Worm (Caenorhabditis elegans) whole organism, L4 larva: ENCODE measurements around the gene M163.10.

Experiments used
- F10B5.3 ChIP-seq: sonication (generic microtip); optimal IDR thresholded peaks from 2 replicates; lab custom pipeline; 2016; ENCODE audit warnings: mild to moderate bottlenecking, missing genetic modification characterization, missing compliant biosample characterization
- F37D6.2 ChIP-seq: sonication (generic microtip); optimal IDR thresholded peaks from 2 replicates; lab custom pipeline; 2016; ENCODE audit warnings: mild to moderate bottlenecking, missing genetic modification characterization, missing compliant biosample characterization
- F44E2.7 ChIP-seq: fragments of 200-800 bp; sonication (Bioruptor generic); IDR thresholded peaks from 2 replicates; pipeline ENCODE4 v2.1.2; 2022; ENCODE audit warnings: missing genetic modification characterization, missing compliant biosample characterization
- Y105C5A.15 ChIP-seq: fragments of 200-800 bp; sonication (Bioruptor generic); IDR thresholded peaks from 2 replicates; pipeline ENCODE4 v1.3.6; 2022; ENCODE audit warnings: missing genetic modification characterization, missing compliant biosample characterization
- Y48G9A.11 ChIP-seq: fragments of 200-800 bp; sonication (Bioruptor generic); IDR thresholded peaks from 2 replicates; pipeline ENCODE4 v1.3.6; 2022; ENCODE audit warnings: missing genetic modification reagents, missing genetic modification characterization, missing compliant biosample characterization
- Y5F2A.4 ChIP-seq: fragments of 200-800 bp; sonication (Bioruptor generic); optimal IDR thresholded peaks from 2 replicates; lab custom pipeline; 2018; ENCODE audit warnings: mild to moderate bottlenecking, missing genetic modification characterization, missing compliant biosample characterization
- attf-4 ChIP-seq: sonication (generic microtip); optimal IDR thresholded peaks from 3 replicates; lab custom pipeline; 2017; ENCODE audit warnings: missing biosample characterization, missing genetic modification characterization
- ceh-28 ChIP-seq: fragments of 150-350 bp; optimal IDR thresholded peaks from 2 replicates; lab custom pipeline; 2014; ENCODE audit warnings: missing biosample characterization, missing genetic modification reagents, missing genetic modification characterization
- ceh-32 ChIP-seq: sonication (generic microtip); optimal IDR thresholded peaks from 2 replicates; lab custom pipeline; 2016; ENCODE audit warnings: mild to moderate bottlenecking, missing genetic modification characterization, missing compliant biosample characterization; ENCODE audit not compliant: poor library complexity
- ceh-44 ChIP-seq: fragments of 200-800 bp; sonication (Bioruptor generic); IDR thresholded peaks from 2 replicates; pipeline ENCODE4 v1.3.6; 2022; ENCODE audit warnings: missing genetic modification reagents, missing genetic modification characterization, missing compliant biosample characterization
- ces-1 ChIP-seq: fragments of 150-350 bp; sonication (generic microtip); optimal IDR thresholded peaks from 4 replicates; lab custom pipeline; 2014; ENCODE audit warnings: missing biosample characterization, missing genetic modification reagents, missing genetic modification characterization
- daf-16 ChIP-seq, 3 experiments: sonication (generic microtip); optimal IDR thresholded peaks; 2 replicates each; lab custom pipeline; 2016 to 2017; ENCODE audit warnings: missing genetic modification characterization in 3 of 3, missing genetic modification reagents in 3 of 3, mild to moderate bottlenecking in 2 of 3, missing compliant biosample characterization in 2 of 3, missing biosample characterization in 1 of 3, moderate library complexity in 1 of 3
- daf-19 ChIP-seq: fragments of 200-800 bp; sonication (Bioruptor generic); conservative IDR thresholded peaks from 2 replicates; pipeline ENCODE4 v1.3.6; 2022; ENCODE audit warnings: missing genetic modification characterization, missing compliant biosample characterization
- daf-8 ChIP-seq: fragments of 200-800 bp; sonication (Bioruptor generic); IDR thresholded peaks from 2 replicates; pipeline ENCODE4 v1.3.6; 2022; ENCODE audit warnings: missing genetic modification characterization, missing compliant biosample characterization
- dmd-9 ChIP-seq: fragments of 200-800 bp; sonication (Bioruptor generic); IDR thresholded peaks from 2 replicates; pipeline ENCODE4 v1.3.6; 2022; ENCODE audit warnings: missing genetic modification reagents, missing genetic modification characterization, missing compliant biosample characterization
- dpl-1 ChIP-seq: fragments of 150-350 bp; optimal IDR thresholded peaks from 2 replicates; lab custom pipeline; 2014; ENCODE audit warnings: missing biosample characterization, missing genetic modification reagents, missing genetic modification characterization
- duxl-1 ChIP-seq: sonication (generic microtip); optimal IDR thresholded peaks from 2 replicates; lab custom pipeline; 2016; ENCODE audit warnings: mild to moderate bottlenecking, missing genetic modification characterization, moderate library complexity, missing compliant biosample characterization; ENCODE audit not compliant: poor library complexity
- egl-27 ChIP-seq: sonication (generic microtip); optimal IDR thresholded peaks from 3 replicates; lab custom pipeline; 2017; ENCODE audit warnings: missing biosample characterization, missing genetic modification reagents, missing genetic modification characterization
- egl-43 ChIP-seq: fragments of 200-800 bp; sonication (Bioruptor generic); IDR thresholded peaks from 2 replicates; pipeline ENCODE4 v1.3.6; 2022; ENCODE audit warnings: missing genetic modification reagents, missing genetic modification characterization, missing compliant biosample characterization
- fos-1 ChIP-seq: fragments of 150-350 bp; optimal IDR thresholded peaks from 2 replicates; lab custom pipeline; 2014; ENCODE audit warnings: missing biosample characterization, missing genetic modification characterization
- gei-8 ChIP-seq: fragments of 200-800 bp; sonication (Bioruptor generic); optimal IDR thresholded peaks from 2 replicates; lab custom pipeline; 2018; ENCODE audit warnings: mild to moderate bottlenecking, missing genetic modification characterization, missing compliant biosample characterization
- hlh-11 ChIP-seq: fragments of 200-800 bp; sonication (Bioruptor generic); optimal IDR thresholded peaks from 2 replicates; lab custom pipeline; 2018; ENCODE audit warnings: mild to moderate bottlenecking, missing genetic modification characterization, missing compliant biosample characterization
- hlh-30 ChIP-seq: sonication (generic microtip); optimal IDR thresholded peaks from 2 replicates; lab custom pipeline; 2017; ENCODE audit warnings: antibody characterized with exemption, mild to moderate bottlenecking, missing genetic modification characterization, missing compliant biosample characterization; ENCODE audit not compliant: insufficient read depth
- jun-1 ChIP-seq: fragments of 150-350 bp; optimal IDR thresholded peaks from 2 replicates; lab custom pipeline; 2014; ENCODE audit warnings: missing biosample characterization, missing genetic modification reagents, missing genetic modification characterization
- lim-7 ChIP-seq: fragments of 200-800 bp; sonication (Bioruptor generic); IDR thresholded peaks from 2 replicates; pipeline ENCODE4 v1.3.6; 2022; ENCODE audit warnings: missing genetic modification characterization, missing compliant biosample characterization
- lin-13 ChIP-seq: fragments of 150-350 bp; optimal IDR thresholded peaks from 2 replicates; lab custom pipeline; 2014; ENCODE audit warnings: missing biosample characterization, missing genetic modification reagents, missing genetic modification characterization
- lin-39 ChIP-seq: fragments of 150-350 bp; optimal IDR thresholded peaks from 2 replicates; lab custom pipeline; 2014; ENCODE audit warnings: missing biosample characterization, missing genetic modification reagents, missing genetic modification characterization
- madf-9 ChIP-seq: fragments of 200-800 bp; sonication (Bioruptor generic); conservative IDR thresholded peaks from 2 replicates; pipeline ENCODE4 v1.3.6; 2022; ENCODE audit warnings: missing genetic modification reagents, missing genetic modification characterization, missing compliant biosample characterization
- mdt-29 ChIP-seq: fragments of 200-800 bp; sonication (Bioruptor generic); IDR thresholded peaks from 2 replicates; pipeline ENCODE4 v1.3.6; 2022; ENCODE audit warnings: missing genetic modification reagents, missing genetic modification characterization, missing compliant biosample characterization
- mxl-2 ChIP-seq: fragments of 200-800 bp; sonication (Bioruptor generic); conservative IDR thresholded peaks from 2 replicates; pipeline ENCODE4 v1.3.6; 2022; ENCODE audit warnings: missing genetic modification reagents, missing genetic modification characterization, missing compliant biosample characterization
- nhr-10 ChIP-seq: fragments of 150-350 bp; optimal IDR thresholded peaks from 2 replicates; lab custom pipeline; 2014; ENCODE audit warnings: missing biosample characterization, missing genetic modification characterization
- nhr-11 ChIP-seq: fragments of 150-350 bp; optimal IDR thresholded peaks from 2 replicates; lab custom pipeline; 2014; ENCODE audit warnings: missing biosample characterization, missing genetic modification characterization
- nhr-237 ChIP-seq: sonication (generic microtip); optimal IDR thresholded peaks from 2 replicates; lab custom pipeline; 2017; ENCODE audit warnings: missing biosample characterization, missing genetic modification characterization
- nhr-42 ChIP-seq: fragments of 200-800 bp; sonication (Bioruptor generic); IDR thresholded peaks from 2 replicates; pipeline ENCODE4 v1.3.6; 2022; ENCODE audit warnings: missing genetic modification characterization, missing compliant biosample characterization
- nhr-48 ChIP-seq: sonication (generic microtip); optimal IDR thresholded peaks from 2 replicates; lab custom pipeline; 2016; ENCODE audit warnings: mild to moderate bottlenecking, missing genetic modification characterization, missing compliant biosample characterization
- nhr-6 ChIP-seq: fragments of 150-350 bp; optimal IDR thresholded peaks from 2 replicates; lab custom pipeline; 2014; ENCODE audit warnings: missing biosample characterization, missing genetic modification characterization
- nhr-76 ChIP-seq: fragments of 150-350 bp; optimal IDR thresholded peaks from 2 replicates; lab custom pipeline; 2014; ENCODE audit warnings: missing biosample characterization, missing genetic modification characterization
- php-3 ChIP-seq: fragments of 200-800 bp; sonication (Bioruptor generic); IDR thresholded peaks from 2 replicates; pipeline ENCODE4 v1.3.6; 2022; ENCODE audit warnings: missing genetic modification reagents, missing genetic modification characterization, missing compliant biosample characterization
- rbr-2 ChIP-seq: sonication (generic microtip); optimal IDR thresholded peaks from 2 replicates; lab custom pipeline; 2016; ENCODE audit warnings: missing genotype, missing genetic modification characterization, missing compliant biosample characterization
- saeg-2 ChIP-seq: fragments of 200-800 bp; sonication (Bioruptor generic); IDR thresholded peaks from 2 replicates; pipeline ENCODE4 v1.3.6; 2022; ENCODE audit warnings: missing genetic modification reagents, missing genetic modification characterization, missing compliant biosample characterization
- snpc-4 ChIP-seq: fragments of 150-350 bp; optimal IDR thresholded peaks from 2 replicates; lab custom pipeline; 2014; ENCODE audit warnings: missing biosample characterization, missing genetic modification characterization
- spr-1 ChIP-seq: sonication (generic microtip); optimal IDR thresholded peaks from 2 replicates; lab custom pipeline; 2016; ENCODE audit warnings: mild to moderate bottlenecking, missing genetic modification characterization, missing compliant biosample characterization
- tag-97 ChIP-seq: fragments of 200-800 bp; sonication (Bioruptor generic); IDR thresholded peaks from 2 replicates; pipeline ENCODE4 v1.3.6; 2022; ENCODE audit warnings: missing genetic modification characterization, missing compliant biosample characterization
- tra-1 ChIP-seq: fragments of 200-800 bp; sonication (Bioruptor generic); IDR thresholded peaks from 2 replicates; pipeline ENCODE4 v1.3.6; 2022; ENCODE audit warnings: missing genetic modification reagents, missing genetic modification characterization, missing compliant biosample characterization
- unc-130 ChIP-seq: sonication (generic microtip); optimal IDR thresholded peaks from 2 replicates; lab custom pipeline; 2016; ENCODE audit warnings: missing genetic modification reagents, missing genetic modification characterization, missing compliant biosample characterization
- vab-7 ChIP-seq: fragments of 200-800 bp; sonication (Bioruptor generic); IDR thresholded peaks from 2 replicates; pipeline ENCODE4 v1.3.6; 2022; ENCODE audit warnings: missing genetic modification reagents, missing genetic modification characterization, missing compliant biosample characterization
- zfp-2 ChIP-seq: sonication (generic microtip); optimal IDR thresholded peaks from 2 replicates; lab custom pipeline; 2016; ENCODE audit warnings: mild to moderate bottlenecking, missing genetic modification characterization, missing compliant biosample characterization
- zfp-3 ChIP-seq: fragments of 200-800 bp; sonication (Bioruptor generic); conservative IDR thresholded peaks from 2 replicates; pipeline ENCODE4 v1.3.6; 2022; ENCODE audit warnings: missing genetic modification reagents, missing genetic modification characterization, missing compliant biosample characterization
- zip-11 ChIP-seq: fragments of 200-800 bp; sonication (Bioruptor generic); IDR thresholded peaks from 2 replicates; pipeline ENCODE4 v1.3.6; 2022; ENCODE audit warnings: missing genetic modification characterization, missing compliant biosample characterization
- ztf-11 ChIP-seq: fragments of 150-350 bp; optimal IDR thresholded peaks from 2 replicates; lab custom pipeline; 2014; ENCODE audit warnings: missing biosample characterization, missing genetic modification characterization
- ztf-7 ChIP-seq: fragments of 150-350 bp; optimal IDR thresholded peaks from 2 replicates; lab custom pipeline; 2014; ENCODE audit warnings: missing biosample characterization, missing genetic modification characterization

The M163.10 gene

ce11 chrX:14503800-14504550 is 33.2 kb downstream of the M163.10 start, which contains the start of gene M163.1 (continued):
- TF ChIP-seq php-3 (GFP tag; lab: Robert Waterston, UW), result no peak
- no peak for TF ChIP-seq egl-27 (tag; lab: Kevin White, UChicago)
- TF ChIP-seq ztf-11 (tag; lab: Kevin White, UChicago), result no peak
- peak; percentile 38 for TF ChIP-seq hlh-11
- TF ChIP-seq rbr-2 (tag; lab: Kevin White, UChicago), result no peak
- TF ChIP-seq dmd-9 (GFP tag; lab: Robert Waterston, UW), result no peak
- no peak for TF ChIP-seq nhr-76
- TF ChIP-seq F37D6.2 (tag; lab: Kevin White, UChicago), result no peak
- TF ChIP-seq F10B5.3 (tag; lab: Kevin White, UChicago), result no peak
- TF ChIP-seq saeg-2 (GFP tag; lab: Robert Waterston, UW), result no peak
- TF ChIP-seq nhr-11 (tag; lab: Kevin White, UChicago), result no peak
- no peak for TF ChIP-seq ceh-44
- TF ChIP-seq vab-7 (GFP tag; lab: Robert Waterston, UW), result no peak
- no peak for TF ChIP-seq fos-1 (tag; lab: Kevin White, UChicago)
- peak; percentile 76 for TF ChIP-seq hlh-30 (tag; lab: Kevin White, UChicago)
- no peak for TF ChIP-seq ces-1 (GFP tag; lab: Kevin White, UChicago)
- TF ChIP-seq mdt-29 (GFP tag; lab: Robert Waterston, UW), result 0 out of 2 replicates have a peak, but pooled peaks have one; percentile 11
- TF ChIP-seq lim-7, result no peak
- TF ChIP-seq nhr-48, result no peak
- no peak for TF ChIP-seq daf-16 (GFP tag; optimal IDR thresholded peaks at IDR 0.05; lab: Kevin White, UChicago)
- peak; percentile 57 for TF ChIP-seq daf-16 (tag; optimal IDR thresholded peaks at IDR 0.05; lab: Kevin White, UChicago)
- TF ChIP-seq nhr-237, result no peak
- 0 out of 2 replicates have a peak, but pooled peaks have one; percentile 28 for TF ChIP-seq tra-1
- TF ChIP-seq nhr-10, result no peak
- TF ChIP-seq daf-19, result no peak
- no peak for TF ChIP-seq dpl-1 (GFP tag; lab: Kevin White, UChicago)
- TF ChIP-seq zip-11 (GFP tag; lab: Robert Waterston, UW), result no peak
- TF ChIP-seq daf-8 (GFP tag; lab: Robert Waterston, UW), result no peak
- no peak for TF ChIP-seq Y48G9A.11 (GFP tag; lab: Robert Waterston, UW)
- TF ChIP-seq tag-97 (GFP tag; lab: Robert Waterston, UW), result no peak
- no peak for TF ChIP-seq spr-1 (tag; lab: Kevin White, UChicago)
- TF ChIP-seq Y105C5A.15 (GFP tag; lab: Robert Waterston, UW), result no peak
- TF ChIP-seq jun-1 (tag; lab: Kevin White, UChicago), result no peak
- TF ChIP-seq nhr-42 (GFP tag; lab: Robert Waterston, UW), result no peak
- 0 out of 2 replicates have a peak, but pooled peaks have one; percentile 48 for TF ChIP-seq F44E2.7 (GFP tag; lab: Robert Waterston, UW)
- no peak for TF ChIP-seq attf-4 (tag; lab: Kevin White, UChicago)
- 0 out of 2 replicates have a peak, but pooled peaks have one; percentile 11 for TF ChIP-seq egl-43 (GFP tag; lab: Robert Waterston, UW)
- no peak for TF ChIP-seq ceh-32
- no peak for TF ChIP-seq madf-9 (GFP tag; lab: Robert Waterston, UW)
- TF ChIP-seq zfp-3 (GFP tag; lab: Robert Waterston, UW), result no peak
- no peak for TF ChIP-seq duxl-1 (tag; lab: Kevin White, UChicago)
- TF ChIP-seq nhr-6, result no peak
- TF ChIP-seq Y5F2A.4 (GFP tag; lab: Kevin White, UChicago), result no peak
- TF ChIP-seq lin-39 (tag; lab: Kevin White, UChicago), result no peak
- no peak for TF ChIP-seq snpc-4 (tag; lab: Kevin White, UChicago)
- TF ChIP-seq mxl-2 (GFP tag; lab: Robert Waterston, UW), result no peak
- no peak for TF ChIP-seq unc-130 (GFP tag; lab: Kevin White, UChicago)
- no peak for TF ChIP-seq ztf-7 (tag; lab: Kevin White, UChicago)
- no peak for TF ChIP-seq gei-8 (GFP tag; lab: Kevin White, UChicago)
- no peak for TF ChIP-seq zfp-2 (tag; lab: Kevin White, UChicago)
- no peak for TF ChIP-seq ceh-28
- no peak for TF ChIP-seq lin-13 (GFP tag; lab: Kevin White, UChicago)
